Worm (Caenorhabditis elegans) whole organism, young adult: ENCODE measurements around the gene F11C7.7.

Experiments
- B0261.1 ChIP-seq: sonication (generic microtip); optimal IDR thresholded peaks from 2 replicates; lab custom pipeline; 2016; ENCODE audit warnings: mild to moderate bottlenecking, missing genetic modification characterization, moderate library complexity, missing compliant biosample characterization
- C06A6.2 ChIP-seq: fragments of 200-800 bp; sonication (Bioruptor generic); conservative IDR thresholded peaks from 2 replicates; pipeline ENCODE4 v1.3.6; 2022; ENCODE audit warnings: missing genetic modification characterization, missing compliant biosample characterization
- F22D6.2 ChIP-seq: sonication (generic microtip); optimal IDR thresholded peaks from 2 replicates; lab custom pipeline; 2016; ENCODE audit warnings: mild to moderate bottlenecking, missing genetic modification characterization, missing compliant biosample characterization
- F33H1.4 ChIP-seq: fragments of 200-800 bp; sonication (Bioruptor generic); IDR thresholded peaks from 2 replicates; pipeline ENCODE4 v1.3.6; 2022; ENCODE audit warnings: missing genetic modification reagents, missing genetic modification characterization, missing compliant biosample characterization
- F52B5.7 ChIP-seq: sonication (generic microtip); optimal IDR thresholded peaks from 2 replicates; lab custom pipeline; 2016; ENCODE audit warnings: mild to moderate bottlenecking, missing genetic modification characterization, missing compliant biosample characterization
- F57A8.1 ChIP-seq: fragments of 200-800 bp; sonication (Bioruptor generic); optimal IDR thresholded peaks from 2 replicates; lab custom pipeline; 2018; ENCODE audit warnings: mild to moderate bottlenecking, missing genetic modification characterization, moderate library complexity, missing compliant biosample characterization
- K11D2.4 ChIP-seq: fragments of 200-800 bp; sonication (Bioruptor generic); IDR thresholded peaks from 2 replicates; pipeline ENCODE4 v1.3.6; 2022; ENCODE audit warnings: missing genetic modification reagents, missing genetic modification characterization, missing compliant biosample characterization
- Y53F4B.3 ChIP-seq: fragments of 200-800 bp; sonication (Bioruptor generic); IDR thresholded peaks from 2 replicates; pipeline ENCODE4 v1.3.6; 2022; ENCODE audit warnings: missing genetic modification reagents, missing genetic modification characterization, missing compliant biosample characterization
- Y53G8AR.9 ChIP-seq: fragments of 200-800 bp; sonication (Bioruptor generic); conservative IDR thresholded peaks from 2 replicates; pipeline ENCODE4 v1.3.6; 2022; ENCODE audit warnings: missing genetic modification reagents, missing genetic modification characterization, missing compliant biosample characterization
- Y56A3A.18 ChIP-seq: fragments of 200-800 bp; sonication (Bioruptor generic); IDR thresholded peaks from 2 replicates; pipeline ENCODE4 v1.3.6; 2022; ENCODE audit warnings: missing genetic modification reagents, missing genetic modification characterization, missing compliant biosample characterization
- Y95B8A.8 ChIP-seq: fragments of 200-800 bp; sonication (Bioruptor generic); IDR thresholded peaks from 2 replicates; pipeline ENCODE4 v1.3.6; 2022; ENCODE audit warnings: missing genetic modification reagents, missing genetic modification characterization, missing compliant biosample characterization
- ZK185.1 ChIP-seq: sonication (generic microtip); optimal IDR thresholded peaks from 2 replicates; lab custom pipeline; 2016; ENCODE audit warnings: mild to moderate bottlenecking, missing genetic modification characterization, missing compliant biosample characterization; ENCODE audit not compliant: poor library complexity, severe bottlenecking
- aptf-3 ChIP-seq: fragments of 200-800 bp; sonication (Bioruptor generic); IDR thresholded peaks from 2 replicates; pipeline ENCODE4 v1.3.6; 2022; ENCODE audit warnings: missing genetic modification characterization, missing compliant biosample characterization
- bed-2 ChIP-seq: fragments of 200-800 bp; sonication (Bioruptor generic); IDR thresholded peaks from 2 replicates; pipeline ENCODE4 v1.3.6; 2022; ENCODE audit warnings: missing genetic modification reagents, missing genetic modification characterization, missing compliant biosample characterization
- ceh-27 ChIP-seq: fragments of 200-800 bp; sonication (Bioruptor generic); optimal IDR thresholded peaks from 2 replicates; lab custom pipeline; 2018; ENCODE audit warnings: mild to moderate bottlenecking, missing genetic modification characterization, moderate library complexity, missing compliant biosample characterization
- die-1 ChIP-seq: sonication (generic microtip); optimal IDR thresholded peaks from 2 replicates; lab custom pipeline; 2016; ENCODE audit warnings: missing genotype, mild to moderate bottlenecking, missing genetic modification characterization, missing compliant biosample characterization
- dpl-1 ChIP-seq: fragments of 150-350 bp; optimal IDR thresholded peaks from 2 replicates; lab custom pipeline; 2014; ENCODE audit warnings: missing biosample characterization, missing genetic modification reagents, missing genetic modification characterization
- egrh-3 ChIP-seq: fragments of 200-800 bp; sonication (Bioruptor generic); IDR thresholded peaks from 2 replicates; pipeline ENCODE4 v1.3.6; 2022; ENCODE audit warnings: missing genetic modification reagents, missing genetic modification characterization, missing compliant biosample characterization
- hlh-12 ChIP-seq: sonication (generic microtip); optimal IDR thresholded peaks from 2 replicates; lab custom pipeline; 2016; ENCODE audit warnings: missing genetic modification characterization, missing compliant biosample characterization
- hlh-26 ChIP-seq: fragments of 200-800 bp; sonication (Bioruptor generic); conservative IDR thresholded peaks from 2 replicates; pipeline ENCODE4 v1.3.6; 2022; ENCODE audit warnings: missing genetic modification reagents, missing genetic modification characterization, missing compliant biosample characterization
- hmg-1.2 ChIP-seq: fragments of 200-800 bp; sonication (Bioruptor generic); IDR thresholded peaks from 2 replicates; pipeline ENCODE4 v1.3.6; 2022; ENCODE audit warnings: missing genetic modification reagents, missing genetic modification characterization, missing compliant biosample characterization
- hrde-1 ChIP-seq: sonication (generic microtip); optimal IDR thresholded peaks from 2 replicates; lab custom pipeline; 2016; ENCODE audit warnings: missing genetic modification characterization, mild to moderate bottlenecking, missing compliant biosample characterization, moderate library complexity, missing genotype, missing genetic modification reagents, borderline replicate concordance
- let-526 ChIP-seq: fragments of 200-800 bp; sonication (Bioruptor generic); IDR thresholded peaks from 2 replicates; pipeline ENCODE4 v1.3.6; 2022; ENCODE audit warnings: missing genetic modification reagents, missing genetic modification characterization, missing compliant biosample characterization
- lin-26 ChIP-seq: fragments of 200-800 bp; sonication (Bioruptor generic); IDR thresholded peaks from 2 replicates; pipeline ENCODE4 v1.3.6; 2022; ENCODE audit warnings: missing genetic modification reagents, missing genetic modification characterization, missing compliant biosample characterization
- lin-35 ChIP-seq, 3 experiments: fragments of 150-350 bp in 2 of 3; sonication (generic microtip) in 1 of 3; optimal IDR thresholded peaks; 2 replicates each; lab custom pipeline; 2014 to 2018; ENCODE audit warnings: missing biosample characterization in 3 of 3, missing genetic modification characterization in 3 of 3, missing genetic modification reagents in 3 of 3
- lir-1 ChIP-seq: fragments of 200-800 bp; sonication (Bioruptor generic); conservative IDR thresholded peaks from 2 replicates; pipeline ENCODE4 v1.3.6; 2022; ENCODE audit warnings: missing genetic modification reagents, missing genetic modification characterization, missing compliant biosample characterization
- madf-10 ChIP-seq: sonication (generic microtip); optimal IDR thresholded peaks from 2 replicates; lab custom pipeline; 2016; ENCODE audit warnings: mild to moderate bottlenecking, missing genetic modification characterization, missing compliant biosample characterization
- mel-28 ChIP-seq: sonication (generic microtip); optimal IDR thresholded peaks from 2 replicates; lab custom pipeline; 2016; ENCODE audit warnings: borderline replicate concordance, mild to moderate bottlenecking, missing genetic modification characterization, missing compliant biosample characterization
- nhr-120 ChIP-seq: fragments of 200-800 bp; sonication (Bioruptor generic); IDR thresholded peaks from 2 replicates; pipeline ENCODE4 v1.3.6; 2022; ENCODE audit warnings: missing genetic modification characterization, missing compliant biosample characterization
- nhr-179 ChIP-seq: sonication (generic microtip); optimal IDR thresholded peaks from 2 replicates; lab custom pipeline; 2016; ENCODE audit warnings: mild to moderate bottlenecking, missing genetic modification characterization, missing compliant biosample characterization
- nhr-80 ChIP-seq: sonication (generic microtip); optimal IDR thresholded peaks from 2 replicates; lab custom pipeline; 2016; ENCODE audit warnings: missing genetic modification characterization, missing compliant biosample characterization
- rcor-1 ChIP-seq: fragments of 200-800 bp; sonication (Bioruptor generic); IDR thresholded peaks from 2 replicates; pipeline ENCODE4 v1.3.6; 2022; ENCODE audit warnings: missing genetic modification reagents, missing genetic modification characterization, missing compliant biosample characterization
- rpc-1 ChIP-seq, 2 experiments: fragments of 150-350 bp in 1 of 2; sonication (generic microtip) in 1 of 2; optimal IDR thresholded peaks; 2 replicates each; lab custom pipeline; 2014 to 2018; ENCODE audit warnings: missing biosample characterization in 1 of 2, missing genetic modification characterization in 1 of 2, missing genetic modification reagents in 1 of 2, missing genotype in 1 of 2
- snpc-1.1 ChIP-seq: sonication (generic microtip); optimal IDR thresholded peaks from 2 replicates; lab custom pipeline; 2017; ENCODE audit warnings: missing genetic modification characterization, mild to moderate bottlenecking, missing compliant biosample characterization, antibody characterized with exemption, moderate library complexity, missing genotype, missing genetic modification reagents; ENCODE audit not compliant: insufficient read depth
- snpc-4 ChIP-seq, 5 experiments: fragments of 150-350 bp in 1 of 5; sonication (generic microtip) in 4 of 5; optimal IDR thresholded peaks; 2 replicates each; lab custom pipeline; 2014 to 2018; ENCODE audit warnings: missing genetic modification characterization in 5 of 5, missing biosample characterization in 3 of 5, antibody characterized with exemption in 2 of 5, mild to moderate bottlenecking in 2 of 5, missing compliant biosample characterization in 2 of 5, missing genotype in 2 of 5, moderate library complexity in 2 of 5, missing genetic modification reagents in 1 of 5
- tbp1 ChIP-seq: fragments of 200-800 bp; sonication (Bioruptor generic); optimal IDR thresholded peaks from 2 replicates; lab custom pipeline; 2018; ENCODE audit warnings: mild to moderate bottlenecking, missing genetic modification characterization, missing compliant biosample characterization
- tbx-9 ChIP-seq: sonication (generic microtip); optimal IDR thresholded peaks from 2 replicates; lab custom pipeline; 2016; ENCODE audit warnings: borderline replicate concordance, missing genetic modification characterization, inconsistent platforms, missing compliant biosample characterization
- tlf-1 ChIP-seq: fragments of 200-800 bp; sonication (Bioruptor generic); optimal IDR thresholded peaks from 2 replicates; lab custom pipeline; 2018; ENCODE audit warnings: mild to moderate bottlenecking, missing genetic modification characterization, missing compliant biosample characterization
- unc-130 ChIP-seq: sonication (generic microtip); optimal IDR thresholded peaks from 2 replicates; lab custom pipeline; 2016; ENCODE audit warnings: missing genetic modification reagents, missing genetic modification characterization, missing compliant biosample characterization
- xnd-1 ChIP-seq: sonication (generic microtip); optimal IDR thresholded peaks from 2 replicates; lab custom pipeline; 2016; ENCODE audit warnings: missing genotype, missing genetic modification reagents, missing genetic modification characterization, missing compliant biosample characterization
- ztf-18 ChIP-seq: sonication (generic microtip); optimal IDR thresholded peaks from 2 replicates; lab custom pipeline; 2016; ENCODE audit warnings: missing genotype, mild to moderate bottlenecking, missing genetic modification characterization, missing compliant biosample characterization
- ztf-3 ChIP-seq: fragments of 200-800 bp; sonication (Bioruptor generic); optimal IDR thresholded peaks from 2 replicates; lab custom pipeline; 2018; ENCODE audit warnings: mild to moderate bottlenecking, missing genetic modification characterization, missing compliant biosample characterization

Gene F11C7.7

DNA sequence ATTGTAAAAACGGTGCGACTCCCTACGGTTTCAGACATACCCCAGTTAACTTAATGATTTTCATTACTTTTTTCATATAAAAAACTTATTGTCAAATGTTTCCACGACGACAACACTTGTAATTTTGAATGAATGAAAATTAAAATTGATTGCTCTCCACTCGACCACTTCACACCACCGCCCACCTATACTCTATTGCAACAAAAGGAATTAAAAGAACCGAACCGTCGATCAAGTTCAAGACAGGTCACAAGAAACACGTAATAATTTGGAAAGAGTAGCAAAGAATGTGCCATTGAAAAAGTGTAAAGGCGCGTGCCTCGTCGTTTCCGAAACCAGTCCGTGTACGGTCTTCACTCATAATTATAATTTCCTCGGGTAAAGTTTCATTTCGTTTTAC, 35.9 kb upstream of the F11C7.7 start, which contains the start of gene F10D7.11:
Gene F10D7.11 (plus strand): TSS at position 301 of the 400 bp plus-strand sequence.
- TF ChIP-seq ceh-27 (GFP tag; lab: Kevin White, UChicago) (peak; percentile 52), nhr-120 (no peak), Y53F4B.3 (no peak)

- TF ChIP-seq ztf-3 (GFP tag; lab: Kevin White, UChicago) (no peak), rpc-1 (optimal IDR thresholded peaks at IDR 0.05; lab: Kevin White, UChicago) (no peak), rpc-1 (tag; optimal IDR thresholded peaks at IDR 0.05; lab: Kevin White, UChicago) (no peak), madf-10 (tag; lab: Kevin White, UChicago) (no peak), dpl-1 (GFP tag; lab: Kevin White, UChicago) (no peak), lin-26 (GFP tag; lab: Robert Waterston, UW) (no peak), mel-28 (tag; lab: Kevin White, UChicago) (no peak), K11D2.4 (GFP tag; lab: Robert Waterston, UW) (no peak), aptf-3 (GFP tag; lab: Robert Waterston, UW) (no peak), tbp1 (GFP tag; lab: Kevin White, UChicago) (no peak), lir-1 (GFP tag; lab: Robert Waterston, UW) (no peak), nhr-179 (tag; lab: Kevin White, UChicago) (no peak)
These were observed 34.9 kb upstream of the F11C7.7 start for ce11 chrX:17363491-17363890.

ce11 chrX:17368542-17368941, 29.9 kb upstream of the F11C7.7 start, which contains the start of gene mfsd-10:
Gene mfsd-10, minus strand, starts transcription at chrX:17368642.
- TF ChIP-seq Y53G8AR.9 (no peak), snpc-1.1 (tag; lab: Kevin White, UChicago) (no peak), hmg-1.2 (GFP tag; lab: Robert Waterston, UW) (no peak), F33H1.4 (GFP tag; lab: Robert Waterston, UW) (no peak), tbx-9 (no peak), B0261.1 (tag; lab: Kevin White, UChicago) (no peak), F52B5.7 (tag; lab: Kevin White, UChicago) (no peak), bed-2 (GFP tag; lab: Robert Waterston, UW) (no peak), snpc-4 (GFP tag; optimal IDR thresholded peaks at IDR 0.05; lab: Kevin White, UChicago) (no peak), snpc-4 (tag; optimal IDR thresholded peaks at IDR 0.05; lab: Kevin White, UChicago) (no peak)
- TF ChIP-seq, all 124 proteins: peak for 0

ce11 chrX:17369514-17369913, 28.9 kb upstream of the F11C7.7 start:
- no peak for TF ChIP-seq ztf-18 (tag; lab: Kevin White, UChicago)
- TF ChIP-seq tlf-1 (GFP tag; lab: Kevin White, UChicago) = no peak
- TF ChIP-seq ZK185.1 (tag; lab: Kevin White, UChicago) = no peak
- TF ChIP-seq F22D6.2 = no peak
- no peak for TF ChIP-seq egrh-3 (GFP tag; lab: Robert Waterston, UW)
- TF ChIP-seq Y53F4B.3 = no peak
- TF ChIP-seq unc-130 (GFP tag; lab: Kevin White, UChicago) = no peak
- TF ChIP-seq hrde-1 (tag; lab: Kevin White, UChicago) = no peak
- TF ChIP-seq lir-1 (GFP tag; lab: Robert Waterston, UW) = no peak

DNA sequence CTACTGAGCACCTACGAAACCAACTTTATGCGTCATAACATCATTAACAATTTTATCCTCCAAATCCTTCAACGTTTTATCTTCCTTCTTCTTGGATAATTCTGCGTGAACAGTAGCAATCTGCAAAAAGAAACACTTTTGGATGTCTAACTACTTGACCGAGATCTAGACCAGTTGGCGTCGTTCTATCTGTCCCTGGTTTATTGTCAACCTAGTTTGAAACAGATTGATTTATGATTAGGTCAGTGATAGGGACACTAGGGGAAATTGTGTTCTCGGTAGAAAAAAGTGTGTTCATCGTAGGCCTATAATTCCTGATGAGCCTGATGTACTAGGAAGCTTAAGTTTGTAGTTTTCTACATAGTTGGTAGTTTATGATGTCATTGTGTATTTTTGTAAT, 24.4 kb upstream of the F11C7.7 start:
- no peak for TF ChIP-seq Y56A3A.18 (GFP tag; lab: Robert Waterston, UW)
- no peak for TF ChIP-seq nhr-120
- TF ChIP-seq hlh-26 (GFP tag; lab: Robert Waterston, UW) = no peak
- TF ChIP-seq hlh-12 (tag; lab: Kevin White, UChicago) = no peak
- no peak for TF ChIP-seq F57A8.1 (GFP tag; lab: Kevin White, UChicago)
- no peak for TF ChIP-seq let-526 (GFP tag; lab: Robert Waterston, UW)
- no peak for TF ChIP-seq rcor-1 (GFP tag; lab: Robert Waterston, UW)
- TF ChIP-seq Y95B8A.8 (GFP tag; lab: Robert Waterston, UW) = no peak
- no peak for TF ChIP-seq nhr-80 (tag; lab: Kevin White, UChicago)
- TF ChIP-seq die-1 (tag; lab: Kevin White, UChicago) = no peak
- TF ChIP-seq xnd-1 (tag; lab: Kevin White, UChicago) = no peak
- TF ChIP-seq lin-35 (GFP tag; optimal IDR thresholded peaks at IDR 0.05; lab: Kevin White, UChicago) = no peak
- no peak for TF ChIP-seq C06A6.2 (GFP tag; lab: Robert Waterston, UW)
